Worm (Caenorhabditis elegans): Measurements from ENCODE around the gene math-28.

Gene math-28

DNA sequence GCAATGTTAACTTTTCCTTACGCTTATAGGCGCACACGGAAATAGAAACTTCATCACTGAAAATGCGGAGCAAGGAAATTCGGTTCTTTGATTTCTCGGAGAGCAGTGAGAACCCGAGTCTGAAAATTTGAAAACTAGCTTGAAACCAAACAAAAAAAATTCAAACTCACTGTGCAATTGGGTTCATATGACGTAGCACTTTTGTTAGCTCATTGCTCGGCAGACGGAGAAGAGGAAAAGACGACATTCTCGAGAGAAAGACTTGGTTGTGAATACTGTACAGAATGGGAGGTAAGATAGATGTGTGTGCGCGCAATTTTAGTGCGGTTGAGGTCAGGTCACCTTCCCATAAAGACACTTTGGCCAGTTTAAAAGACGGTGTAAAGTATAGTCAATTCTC lies 12.8 kb upstream of the math-28 start, which contains the start of the genes F36H5.13 and F36H5.8:
Gene F36H5.13, minus strand, starts transcription at position 101 of the 400 bp plus-strand sequence.
Gene F36H5.8, minus strand, starts transcription at position 274 of the 400 bp plus-strand sequence.
- no peak for TF ChIP-seq madf-5 (GFP tag; IDR thresholded peaks at IDR 0.05)
- TF ChIP-seq aha-1 (tag), result peak; percentile 9
- no peak for TF ChIP-seq lim-7 (GFP tag; IDR thresholded peaks at IDR 0.05)
- no peak for TF ChIP-seq R02D3.7 (tag; optimal IDR thresholded peaks at IDR 0.05)
- TF ChIP-seq dmd-9 (GFP tag; IDR thresholded peaks at IDR 0.05), result no peak

- TF ChIP-seq nhr-41 (GFP tag; IDR thresholded peaks at IDR 0.05) (no peak), nhr-48 (tag; optimal IDR thresholded peaks at IDR 0.05) (no peak), zfp-2 (tag; optimal IDR thresholded peaks at IDR 0.05) (no peak), mes-2 (tag; optimal IDR thresholded peaks at IDR 0.05; ENCODE audit: poor library complexity, severe bottlenecking) (no peak), lir-3 (tag; optimal IDR thresholded peaks at IDR 0.05) (no peak), zip-2 (tag; optimal IDR thresholded peaks at IDR 0.05) (no peak), unc-62 (GFP tag; optimal IDR thresholded peaks at IDR 0.05 in 1 of 2) (no peak), unc-62 (tag; optimal IDR thresholded peaks at IDR 0.05) (no peak), tra-1 (GFP tag; IDR thresholded peaks at IDR 0.05) (no peak), daf-8 (GFP tag; IDR thresholded peaks at IDR 0.05) (no peak), T20F7.1 (GFP tag; optimal IDR thresholded peaks at IDR 0.05) (no peak)
These were observed 10.2 kb upstream of the math-28 start, which contains the start of gene F36H5.9 for ce11 chrII:1752990-1753389. Gene F36H5.9, minus strand, starts transcription at chrII:1753090.

ce11 chrII:1756072-1756471 lies 7.1 kb upstream of the math-28 start, which contains the start of gene F36H5.17:
Gene F36H5.17, minus strand, starts transcription at chrII:1756172.
- TF ChIP-seq mdt-29 (GFP tag; IDR thresholded peaks at IDR 0.05) (no peak), ceh-32 (tag; optimal IDR thresholded peaks at IDR 0.05; ENCODE audit: poor library complexity) (no peak), unc-62 (GFP tag; optimal IDR thresholded peaks at IDR 0.05 in 1 of 2) (no peak), unc-62 (tag; optimal IDR thresholded peaks at IDR 0.05) (no peak), ceh-62 (tag; optimal IDR thresholded peaks at IDR 0.05) (no peak), daf-19 (GFP tag; conservative IDR thresholded peaks at IDR 0.05) (no peak), snpc-4 (tag; optimal IDR thresholded peaks at IDR 0.05) (no peak), zfp-3 (GFP tag; conservative IDR thresholded peaks at IDR 0.05) (no peak), sdz-12 (GFP tag; optimal IDR thresholded peaks at IDR 0.05) (no peak), lin-1 (GFP tag; IDR thresholded peaks at IDR 0.05) (no peak), dmd-6 (GFP tag; IDR thresholded peaks at IDR 0.05) (no peak), snpc-1.2 (GFP tag; IDR thresholded peaks at IDR 0.05) (no peak), dpl-1 (GFP tag; optimal IDR thresholded peaks at IDR 0.05) (no peak), php-3 (GFP tag; IDR thresholded peaks at IDR 0.05) (no peak), skn-1 (tag; optimal IDR thresholded peaks at IDR 0.05) (no peak), mep-1 (tag; optimal IDR thresholded peaks at IDR 0.05) (no peak)

DNA sequence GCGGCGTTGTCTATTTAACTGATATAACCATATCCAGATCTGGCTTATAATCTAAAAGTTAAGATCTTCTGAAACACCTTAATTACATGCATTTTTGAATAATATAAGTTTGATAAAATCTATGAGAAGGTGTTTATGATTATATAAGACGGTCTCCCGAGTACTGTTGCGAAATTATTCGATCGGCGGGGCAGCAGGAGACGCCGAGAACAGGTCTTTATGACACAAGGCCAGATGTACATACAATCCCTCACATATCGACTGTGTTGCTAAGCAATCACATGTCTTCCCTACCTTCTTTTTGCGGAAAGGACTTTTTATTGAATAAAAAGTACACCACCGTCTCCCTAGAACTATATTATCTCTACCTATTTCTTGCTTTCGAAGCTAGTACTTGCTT lies 6.6 kb upstream of the math-28 start, which contains the start of gene fbxb-53:
Gene fbxb-53, plus strand, starts transcription at position 301 of the 400 bp plus-strand sequence.
- no peak for TF ChIP-seq nhr-76 (tag; optimal IDR thresholded peaks at IDR 0.05)
- peak in 1 of 2 experiments; percentile 31 for TF ChIP-seq unc-62 (GFP tag; optimal IDR thresholded peaks at IDR 0.05 in 1 of 2)
- TF ChIP-seq unc-62 (tag; optimal IDR thresholded peaks at IDR 0.05), result no peak

ce11 chrII:1757033-1757432 lies 6.1 kb upstream of the math-28 start, which contains the start of gene F36H5.10:
Gene F36H5.10, plus strand, starts transcription at chrII:1757333.
- peak; percentile 7 for TF ChIP-seq aha-1 (tag)
- TF ChIP-seq nhr-76 (tag; optimal IDR thresholded peaks at IDR 0.05), result no peak
- no peak for TF ChIP-seq R02D3.7 (tag; optimal IDR thresholded peaks at IDR 0.05)
- no peak for TF ChIP-seq ZK546.5 (tag; optimal IDR thresholded peaks at IDR 0.05)
- TF ChIP-seq nhr-28 (tag; optimal IDR thresholded peaks at IDR 0.05), result no peak
- no peak for TF ChIP-seq lin-1 (GFP tag; IDR thresholded peaks at IDR 0.05)
